Fruit fly (Drosophila melanogaster) whole organism, embryonic: ENCODE data around the gene CG43051.

Experiments
- CG10267 ChIP-seq: fragments of 200-800 bp; sonication (Bioruptor generic); optimal IDR thresholded peaks from 2 replicates; lab custom pipeline; 2018; ENCODE audit warnings: missing biosample characterization, mild to moderate bottlenecking, missing genetic modification characterization, moderate library complexity
- CG10543 ChIP-seq: fragments of 200-800 bp; sonication (Bioruptor generic); optimal IDR thresholded peaks from 3 replicates; lab custom pipeline; 2017; ENCODE audit warnings: missing biosample characterization, mild to moderate bottlenecking, missing genetic modification characterization, moderate library complexity
- CG11456 ChIP-seq: fragments of 200-800 bp; sonication (Bioruptor generic); IDR thresholded peaks from 3 replicates; pipeline ENCODE4 v1.3.6; 2022; ENCODE audit warnings: missing biosample characterization, missing genetic modification characterization
- CG12104 ChIP-seq: fragments of 200-800 bp; sonication (Bioruptor generic); optimal IDR thresholded peaks from 3 replicates; lab custom pipeline; 2016; ENCODE audit warnings: missing biosample characterization, missing genetic modification characterization
- CG1233 ChIP-seq: fragments of 200-800 bp; sonication (Bioruptor generic); optimal IDR thresholded peaks from 4 replicates; lab custom pipeline; 2018; ENCODE audit warnings: missing biosample characterization, mild to moderate bottlenecking, missing genetic modification characterization
- CG12659 ChIP-seq: fragments of 200-800 bp; sonication (Bioruptor generic); optimal IDR thresholded peaks from 3 replicates; lab custom pipeline; 2017; ENCODE audit warnings: mild to moderate bottlenecking, missing biosample characterization, missing genetic modification reagents, missing genetic modification characterization
- CG14667 ChIP-seq: fragments of 200-800 bp; sonication (Bioruptor generic); IDR thresholded peaks from 2 replicates; pipeline ENCODE4 v1.3.6; 2022; ENCODE audit warnings: missing biosample characterization, missing genetic modification characterization
- CG15269 ChIP-seq: fragments of 200-800 bp; sonication (Bioruptor generic); optimal IDR thresholded peaks from 2 replicates; lab custom pipeline; 2018; ENCODE audit warnings: missing biosample characterization, mild to moderate bottlenecking, missing genetic modification characterization, moderate library complexity
- CG15514 ChIP-seq: fragments of 200-800 bp; sonication (Bioruptor generic); optimal IDR thresholded peaks from 3 replicates; lab custom pipeline; 2017; ENCODE audit warnings: missing biosample characterization, missing genetic modification characterization, mild to moderate bottlenecking, moderate library complexity, missing genetic modification reagents
- CG15696 ChIP-seq: fragments of 200-800 bp; sonication (Bioruptor generic); optimal IDR thresholded peaks from 2 replicates; lab custom pipeline; 2019; ENCODE audit warnings: missing biosample characterization, mild to moderate bottlenecking, missing genetic modification characterization, moderate library complexity
- CG17361 ChIP-seq: fragments of 200-800 bp; sonication (Bioruptor generic); IDR thresholded peaks from 3 replicates; pipeline ENCODE4 v1.3.6; 2022; ENCODE audit warnings: missing biosample characterization, missing genetic modification characterization
- CG17829 ChIP-seq: fragments of 200-800 bp; optimal IDR thresholded peaks from 2 replicates; lab custom pipeline; 2019; ENCODE audit warnings: missing biosample characterization, mild to moderate bottlenecking, missing genetic modification characterization, moderate library complexity
- CG18599 ChIP-seq: fragments of 200-800 bp; sonication (Bioruptor generic); optimal IDR thresholded peaks from 3 replicates; lab custom pipeline; 2017; ENCODE audit warnings: missing biosample characterization, missing genetic modification characterization, mild to moderate bottlenecking, moderate library complexity, missing genetic modification reagents
- CG2120 ChIP-seq: fragments of 200-800 bp; sonication (Bioruptor generic); optimal IDR thresholded peaks from 3 replicates; lab custom pipeline; 2016; ENCODE audit warnings: missing biosample characterization, missing genetic modification characterization
- CG2202 ChIP-seq: fragments of 200-800 bp; sonication (Bioruptor generic); optimal IDR thresholded peaks from 2 replicates; lab custom pipeline; 2018; ENCODE audit warnings: missing biosample characterization, mild to moderate bottlenecking, missing genetic modification characterization
- CG2678 ChIP-seq: fragments of 200-800 bp; sonication (Bioruptor generic); optimal IDR thresholded peaks from 3 replicates; lab custom pipeline; 2019; ENCODE audit warnings: missing biosample characterization, mild to moderate bottlenecking, missing genetic modification characterization, moderate library complexity
- CG30403 ChIP-seq: fragments of 200-800 bp; sonication (Bioruptor generic); optimal IDR thresholded peaks from 3 replicates; lab custom pipeline; 2016; ENCODE audit warnings: missing biosample characterization, missing genetic modification characterization
- CG31388 ChIP-seq: fragments of 200-800 bp; sonication (Bioruptor generic); optimal IDR thresholded peaks from 2 replicates; lab custom pipeline; 2016; ENCODE audit warnings: missing biosample characterization, missing genetic modification characterization
- CG3847 ChIP-seq: fragments of 200-800 bp; sonication (Bioruptor generic); IDR thresholded peaks from 2 replicates; pipeline ENCODE4 v1.3.6; 2022; ENCODE audit warnings: missing biosample characterization, missing genetic modification characterization
- CG7357 ChIP-seq: fragments of 200-800 bp; sonication (Bioruptor generic); IDR thresholded peaks from 3 replicates; pipeline ENCODE4 v1.3.6; 2022; ENCODE audit warnings: missing biosample characterization, missing genetic modification characterization
- CG7745 ChIP-seq: fragments of 200-800 bp; sonication (Bioruptor generic); optimal IDR thresholded peaks from 2 replicates; lab custom pipeline; 2018; ENCODE audit warnings: missing biosample characterization, mild to moderate bottlenecking, missing genetic modification characterization, moderate library complexity
- CG9817 ChIP-seq: fragments of 200-800 bp; sonication (Bioruptor generic); optimal IDR thresholded peaks from 2 replicates; lab custom pipeline; 2018; ENCODE audit warnings: missing biosample characterization, mild to moderate bottlenecking, missing genetic modification characterization, moderate library complexity
- Fer1 ChIP-seq: fragments of 200-800 bp; sonication (Bioruptor generic); optimal IDR thresholded peaks from 2 replicates; lab custom pipeline; 2017; ENCODE audit warnings: missing biosample characterization, mild to moderate bottlenecking, missing genetic modification characterization
- HHEX ChIP-seq: fragments of 200-800 bp; sonication (Bioruptor generic); optimal IDR thresholded peaks from 3 replicates; lab custom pipeline; 2017; ENCODE audit warnings: missing biosample characterization, mild to moderate bottlenecking, missing genetic modification characterization, missing genetic modification reagents
- Hand ChIP-seq: fragments of 200-800 bp; sonication (Bioruptor generic); optimal IDR thresholded peaks from 2 replicates; lab custom pipeline; 2017; ENCODE audit warnings: mild to moderate bottlenecking, missing biosample characterization, missing genetic modification reagents, missing genetic modification characterization
- Hr51 ChIP-seq, 2 experiments: fragments of 200-800 bp; sonication (Bioruptor generic); optimal IDR thresholded peaks; 2 replicates in 1 of 2; 3 replicates in 1 of 2; lab custom pipeline; 2016 to 2018; ENCODE audit warnings: missing biosample characterization in 2 of 2, missing genetic modification characterization in 2 of 2, mild to moderate bottlenecking in 1 of 2, moderate library complexity in 1 of 2
- Meics ChIP-seq: fragments of 200-800 bp; sonication (Bioruptor generic); optimal IDR thresholded peaks from 2 replicates; lab custom pipeline; 2017; ENCODE audit warnings: missing biosample characterization, mild to moderate bottlenecking, missing genetic modification characterization
- NFAT ChIP-seq: fragments of 200-800 bp; sonication (Bioruptor generic); IDR thresholded peaks from 2 replicates; pipeline ENCODE4 v1.3.6; 2022; ENCODE audit warnings: missing biosample characterization, missing genetic modification characterization
- Taf1 ChIP-seq: fragments of 200-800 bp; sonication (Bioruptor generic); IDR thresholded peaks from 2 replicates; pipeline ENCODE4 v1.3.6; 2022; ENCODE audit warnings: missing biosample characterization, missing genetic modification characterization
- Trl ChIP-seq, 3 experiments: fragments of >200 bp in 2 of 3; fragments of 200-800 bp in 1 of 3; sonication (Bioruptor generic) in 1 of 3; optimal IDR thresholded peaks; 2 replicates in 1 of 3; 3 replicates in 2 of 3; lab custom pipeline; 2016 to 2017; ENCODE audit warnings: missing biosample characterization in 1 of 3, missing genetic modification characterization in 1 of 3
- al ChIP-seq: fragments of 200-800 bp; sonication (Bioruptor generic); IDR thresholded peaks from 2 replicates; pipeline ENCODE4 v1.3.6; 2022; ENCODE audit warnings: missing biosample characterization, missing genetic modification characterization
- chm ChIP-seq: fragments of 200-800 bp; sonication (Bioruptor generic); IDR thresholded peaks from 2 replicates; pipeline ENCODE4 v1.3.6; 2022; ENCODE audit warnings: missing biosample characterization, missing genetic modification characterization
- danr ChIP-seq: fragments of 200-800 bp; sonication (Bioruptor generic); IDR thresholded peaks from 2 replicates; pipeline ENCODE4 v1.3.6; 2022; ENCODE audit warnings: missing biosample characterization, missing genetic modification characterization
- dm ChIP-seq: fragments of 200-800 bp; sonication (Bioruptor generic); optimal IDR thresholded peaks from 3 replicates; lab custom pipeline; 2016; ENCODE audit warnings: missing biosample characterization, missing genetic modification characterization
- dysf ChIP-seq: fragments of 200-800 bp; sonication (Bioruptor generic); IDR thresholded peaks from 3 replicates; pipeline ENCODE4 v1.3.6; 2022; ENCODE audit warnings: missing biosample characterization, missing genetic modification characterization
- ems ChIP-seq: fragments of 200-800 bp; sonication (Bioruptor generic); optimal IDR thresholded peaks from 3 replicates; lab custom pipeline; 2016; ENCODE audit warnings: missing biosample characterization, missing genetic modification characterization
- hb ChIP-seq: fragments of 200-800 bp; sonication (Bioruptor generic); IDR thresholded peaks from 3 replicates; pipeline ENCODE4 v1.3.6; 2022; ENCODE audit warnings: missing biosample characterization, missing genetic modification characterization; ENCODE audit not compliant: partially characterized antibody
- hbn ChIP-seq: fragments of 200-800 bp; sonication (Bioruptor generic); IDR thresholded peaks from 2 replicates; pipeline ENCODE4 v1.3.6; 2022; ENCODE audit warnings: missing biosample characterization, missing genetic modification characterization; ENCODE audit not compliant: partially characterized antibody
- her ChIP-seq: fragments of 200-800 bp; sonication (Bioruptor generic); optimal IDR thresholded peaks from 2 replicates; lab custom pipeline; 2016; ENCODE audit warnings: missing biosample characterization, missing genetic modification characterization
- insv ChIP-seq, 2 experiments: fragments of 200-800 bp; sonication (Bioruptor generic); optimal IDR thresholded peaks; 3 replicates each; lab custom pipeline; 2016 to 2018; ENCODE audit warnings: missing biosample characterization in 2 of 2, missing genetic modification characterization in 2 of 2
- inv ChIP-seq: fragments of 200-800 bp; sonication (Bioruptor generic); IDR thresholded peaks from 2 replicates; pipeline ENCODE4 v1.3.6; 2022; ENCODE audit warnings: missing biosample characterization, missing genetic modification characterization; ENCODE audit not compliant: partially characterized antibody
- kni ChIP-seq: fragments of 200-800 bp; sonication (Bioruptor generic); optimal IDR thresholded peaks from 3 replicates; lab custom pipeline; 2017; ENCODE audit warnings: mild to moderate bottlenecking, missing biosample characterization, missing genetic modification reagents, missing genetic modification characterization
- lola ChIP-seq, 3 experiments: fragments of >200 bp in 2 of 3; fragments of 200-800 bp in 1 of 3; sonication (Bioruptor generic) in 1 of 3; optimal IDR thresholded peaks; 2 replicates each; lab custom pipeline; 2017 to 2019; ENCODE audit warnings: missing biosample characterization in 3 of 3, missing genetic modification characterization in 3 of 3, mild to moderate bottlenecking in 1 of 3, moderate library complexity in 1 of 3
- odd ChIP-seq: fragments of 200-800 bp; sonication (Bioruptor generic); optimal IDR thresholded peaks from 2 replicates; lab custom pipeline; 2017; ENCODE audit warnings: missing biosample characterization, mild to moderate bottlenecking, missing genetic modification characterization
- sd ChIP-seq: fragments of 200-800 bp; sonication (Bioruptor generic); optimal IDR thresholded peaks from 3 replicates; lab custom pipeline; 2018; ENCODE audit warnings: missing biosample characterization, mild to moderate bottlenecking, missing genetic modification characterization, moderate library complexity
- slbo ChIP-seq: fragments of 200-800 bp; sonication (Bioruptor generic); IDR thresholded peaks from 2 replicates; pipeline ENCODE4 v1.3.6; 2022; ENCODE audit warnings: missing biosample characterization, missing genetic modification characterization
- toy ChIP-seq: fragments of 200-800 bp; sonication (Bioruptor generic); IDR thresholded peaks from 2 replicates; pipeline ENCODE4 v1.3.6; 2022; ENCODE audit warnings: missing biosample characterization, missing genetic modification characterization
- unpg ChIP-seq: fragments of 200-800 bp; sonication (Bioruptor generic); optimal IDR thresholded peaks from 3 replicates; lab custom pipeline; 2018; ENCODE audit warnings: missing biosample characterization, mild to moderate bottlenecking, missing genetic modification characterization, moderate library complexity
- wek ChIP-seq: fragments of 200-800 bp; sonication (Bioruptor generic); optimal IDR thresholded peaks from 3 replicates; lab custom pipeline; 2018; ENCODE audit warnings: missing biosample characterization, mild to moderate bottlenecking, missing genetic modification characterization, moderate library complexity

CG43051 gene

dm6 chr2L:12542018-12542417 is 34.3 kb downstream of the CG43051 start (continued):
- peak; percentile 80 for TF ChIP-seq slbo (GFP tag; lab: Robert Waterston, UW)
- TF ChIP-seq chm: no peak
- TF ChIP-seq CG10267 (tag; lab: Kevin White, UChicago): peak; percentile 28
- TF ChIP-seq CG15696 (tag; lab: Kevin White, UChicago): peak; percentile 8
- no peak for TF ChIP-seq lola (GFP tag; optimal IDR thresholded peaks at IDR 0.05; lab: Kevin White, UChicago)
- peak; percentile 85 for TF ChIP-seq CG2678 (tag; lab: Kevin White, UChicago)
- no peak for TF ChIP-seq wek (GFP tag; lab: Kevin White, UChicago)
- TF ChIP-seq CG30403 (GFP tag; lab: Kevin White, UChicago): peak; percentile 55
- TF ChIP-seq CG2202: no peak
- peak; percentile 58 for TF ChIP-seq unpg (GFP tag; lab: Kevin White, UChicago)
- peak; percentile 63 for TF ChIP-seq CG12659 (GFP tag; lab: Kevin White, UChicago)
- TF ChIP-seq ems (GFP tag; lab: Kevin White, UChicago): no peak
- 0 out of 3 replicates have a peak, but pooled peaks have one; percentile 13 for TF ChIP-seq CG7357 (GFP tag; lab: Robert Waterston, UW)
- peak in 1 of 2 experiments; percentile 5 for TF ChIP-seq Hr51 (GFP tag; optimal IDR thresholded peaks at IDR 0.05; lab: Kevin White, UChicago)
- TF ChIP-seq HHEX (GFP tag; lab: Kevin White, UChicago): peak; percentile 33
- TF ChIP-seq toy: no peak
- no peak for TF ChIP-seq CG31388 (GFP tag; lab: Kevin White, UChicago)
- TF ChIP-seq her: no peak
- TF ChIP-seq inv (GFP tag; lab: Robert Waterston, UW): no peak
- peak; percentile 71 for TF ChIP-seq Taf1 (GFP tag; lab: Robert Waterston, UW)
- peak; percentile 32 for TF ChIP-seq CG15514 (GFP tag; lab: Kevin White, UChicago)
- TF ChIP-seq CG2120: peak; percentile 86
- peak; percentile 76 for TF ChIP-seq CG18599 (GFP tag; lab: Kevin White, UChicago)
- no peak for TF ChIP-seq Trl (optimal IDR thresholded peaks at IDR 0.05; lab: Kevin White, UChicago)
- TF ChIP-seq Trl (GFP tag; optimal IDR thresholded peaks at IDR 0.05; lab: Kevin White, UChicago): no peak
- peak; percentile 67 for TF ChIP-seq Hand (GFP tag; lab: Kevin White, UChicago)
- TF ChIP-seq hb (GFP tag; lab: Robert Waterston, UW): no peak
- no peak for TF ChIP-seq CG11456 (GFP tag; lab: Robert Waterston, UW)
- TF ChIP-seq CG9817: peak; percentile 67
- no peak for TF ChIP-seq insv (GFP tag; optimal IDR thresholded peaks at IDR 0.05; lab: Kevin White, UChicago)
- no peak for TF ChIP-seq CG14667 (GFP tag; lab: Robert Waterston, UW)
- 0 out of 2 replicates have a peak, but pooled peaks have one; percentile 29 for TF ChIP-seq NFAT (GFP tag; lab: Robert Waterston, UW)
- no peak for TF ChIP-seq hbn
- TF ChIP-seq dm (GFP tag; lab: Kevin White, UChicago): no peak
- peak; percentile 80 for TF ChIP-seq Meics (GFP tag; lab: Kevin White, UChicago)
- no peak for TF ChIP-seq CG17829
- TF ChIP-seq odd: no peak
- TF ChIP-seq danr: no peak
- peak; percentile 15 for TF ChIP-seq CG12104 (GFP tag; lab: Kevin White, UChicago)
- peak; percentile 58 for TF ChIP-seq Fer1 (GFP tag; lab: Kevin White, UChicago)
- peak; percentile 42 for TF ChIP-seq sd (tag; lab: Kevin White, UChicago)
- peak; percentile 81 for TF ChIP-seq al (GFP tag; lab: Robert Waterston, UW)
- peak; percentile 62 for TF ChIP-seq CG15269 (tag; lab: Kevin White, UChicago)
- TF ChIP-seq CG10543 (GFP tag; lab: Kevin White, UChicago): no peak
- TF ChIP-seq CG17361 (GFP tag; lab: Robert Waterston, UW): peak; percentile 54; the same call in 1 of the 3 replicates
- no peak for TF ChIP-seq CG1233 (GFP tag; lab: Kevin White, UChicago)
- no peak for TF ChIP-seq kni (GFP tag; lab: Kevin White, UChicago)
- TF ChIP-seq CG7745 (tag; lab: Kevin White, UChicago): no peak
- TF ChIP-seq dysf: peak; percentile 73; the same call in 2 of the 3 replicates
- peak; percentile 83 for TF ChIP-seq CG3847 (GFP tag; lab: Robert Waterston, UW)
